Worm (Caenorhabditis elegans) whole organism, mixed stage, embryonic: Measurements from ENCODE around the gene ugt-9.

Experiments
- blmp-1 ChIP-seq: fragments of 150-350 bp; optimal IDR thresholded peaks from 2 replicates; lab custom pipeline; 2014; ENCODE audit warnings: missing biosample characterization, missing genetic modification characterization
- elt-1 ChIP-seq: sonication (generic microtip); optimal IDR thresholded peaks from 2 replicates; lab custom pipeline; 2017; ENCODE audit warnings: missing genetic modification characterization, mild to moderate bottlenecking, missing compliant biosample characterization, antibody characterized with exemption, moderate library complexity, borderline replicate concordance; ENCODE audit not compliant: insufficient read depth
- elt-3 ChIP-seq: fragments of 150-350 bp; optimal IDR thresholded peaks from 2 replicates; lab custom pipeline; 2014; ENCODE audit warnings: missing biosample characterization, missing genetic modification characterization
- ham-2 ChIP-seq: fragments of 200-800 bp; sonication (Bioruptor generic); optimal IDR thresholded peaks from 2 replicates; lab custom pipeline; 2018; ENCODE audit warnings: mild to moderate bottlenecking, missing genetic modification characterization, missing compliant biosample characterization
- lin-13 ChIP-seq: fragments of 150-350 bp; optimal IDR thresholded peaks from 2 replicates; lab custom pipeline; 2014; ENCODE audit warnings: missing biosample characterization, missing genetic modification characterization
- lsy-2 ChIP-seq: fragments of 150-350 bp; optimal IDR thresholded peaks from 2 replicates; lab custom pipeline; 2014; ENCODE audit warnings: missing biosample characterization, missing genetic modification characterization
- nhr-76 ChIP-seq: sonication (generic microtip); optimal IDR thresholded peaks from 2 replicates; lab custom pipeline; 2017; ENCODE audit warnings: missing biosample characterization, missing genetic modification characterization
- pha-4 ChIP-seq: fragments of 150-350 bp; optimal IDR thresholded peaks from 2 replicates; lab custom pipeline; 2018; ENCODE audit warnings: missing biosample characterization, missing genetic modification reagents, missing genetic modification characterization
- sptf-1 ChIP-seq: sonication (generic microtip); optimal IDR thresholded peaks from 2 replicates; lab custom pipeline; 2017; ENCODE audit warnings: mild to moderate bottlenecking, missing genetic modification characterization, moderate library complexity, missing compliant biosample characterization
- tbx-8 ChIP-seq: fragments of 200-800 bp; sonication (Bioruptor generic); optimal IDR thresholded peaks from 2 replicates; lab custom pipeline; 2018; ENCODE audit warnings: mild to moderate bottlenecking, missing genetic modification characterization, moderate library complexity, missing compliant biosample characterization
- ztf-11 ChIP-seq: fragments of 150-350 bp; optimal IDR thresholded peaks from 2 replicates; lab custom pipeline; 2014; ENCODE audit warnings: missing biosample characterization, missing genetic modification characterization

- TF ChIP-seq sptf-1 (tag; lab: Kevin White, UChicago), result no peak
- no peak for TF ChIP-seq pha-4 (tag; lab: Kevin White, UChicago)
- TF ChIP-seq ztf-11, result no peak
- no peak for TF ChIP-seq nhr-76 (tag; lab: Kevin White, UChicago)
- no peak for TF ChIP-seq tbx-8
- TF ChIP-seq lsy-2, result no peak
- no peak for TF ChIP-seq elt-1 (tag; lab: Kevin White, UChicago)
- TF ChIP-seq lin-13 (tag; lab: Kevin White, UChicago), result no peak
- TF ChIP-seq ham-2 (GFP tag; lab: Kevin White, UChicago), result no peak
- no peak for TF ChIP-seq elt-3 (tag; lab: Kevin White, UChicago)
- TF ChIP-seq blmp-1 (tag; lab: Kevin White, UChicago), result no peak
These were observed 16.6 kb upstream of the ugt-9 start, which contains the start of gene T19H12.15 for ce11 chrV:4879251-4879650.
